Worm (Caenorhabditis elegans): ENCODE measurements around the gene cmtr-1.
"Not testable (repeated sequence)": the region's sequence is repeated elsewhere in the genome, so short reads cannot be mapped to it uniquely, and the experiment has no call there.

DNA sequence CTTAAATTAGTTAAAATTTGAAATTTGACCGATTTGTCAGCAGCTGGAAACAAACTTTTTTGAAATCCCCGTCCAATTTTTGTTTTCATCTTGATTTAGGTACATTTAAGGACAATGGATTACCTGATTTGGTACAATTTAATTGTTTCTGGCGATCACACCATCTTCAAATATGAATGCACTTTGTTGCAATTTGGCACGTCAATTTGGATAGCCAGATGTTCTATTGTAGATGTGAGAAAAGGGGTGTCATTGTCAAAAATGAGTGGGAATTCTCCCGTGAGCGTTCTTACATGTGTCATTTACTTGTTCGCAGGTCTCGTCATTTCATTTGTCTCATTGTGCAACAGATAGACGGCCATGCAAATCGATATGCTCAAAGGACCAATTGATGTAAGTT, 37.7 kb upstream of the cmtr-1 start, which contains the start of gene Y53F4B.43:
- not testable (repeated sequence) for TF ChIP-seq unc-86 (tag; optimal IDR thresholded peaks at IDR 0.05); lin-35 (GFP tag; optimal IDR thresholded peaks at IDR 0.05); ztf-11 (tag; optimal IDR thresholded peaks at IDR 0.05); mep-1 (tag; optimal IDR thresholded peaks at IDR 0.05); nhr-237 (tag; optimal IDR thresholded peaks at IDR 0.05); elt-3 (tag; optimal IDR thresholded peaks at IDR 0.05); blmp-1 (tag; optimal IDR thresholded peaks at IDR 0.05); sptf-1 (tag; optimal IDR thresholded peaks at IDR 0.05); tbx-2 (tag; optimal IDR thresholded peaks at IDR 0.05); lin-14 (GFP tag; optimal IDR thresholded peaks at IDR 0.05)

All from whole organism, L1 larva.